Fruit fly (Drosophila melanogaster): Measurements from ENCODE around the gene CG14543.

CG14543 gene

DNA sequence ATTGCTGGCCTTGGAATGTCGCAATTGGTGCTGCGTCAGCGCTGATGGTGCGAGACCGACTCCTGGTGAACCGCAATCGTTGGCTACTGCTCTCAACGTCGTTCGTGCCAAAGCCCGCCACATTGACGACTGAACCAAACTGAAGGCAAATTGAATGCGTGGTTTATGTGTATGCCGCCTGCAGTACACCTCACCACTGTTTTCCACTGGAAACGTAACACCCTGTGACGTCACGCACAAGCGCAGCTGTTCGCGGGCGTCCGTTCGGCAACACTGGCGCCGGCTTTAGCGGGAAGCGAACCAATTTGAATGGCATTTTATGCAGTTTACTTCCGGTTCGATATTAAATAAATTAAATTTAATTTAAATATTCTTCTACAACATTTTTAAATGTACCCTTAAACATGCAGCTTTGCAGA is 1.2 kb upstream of the CG14543 start, which contains the start of gene Cmpk (continued):
- TF ChIP-seq az2 (GFP tag; optimal IDR thresholded peaks at IDR 0.05) (peak; percentile 30), CrebB (tag; optimal IDR thresholded peaks at IDR 0.05) (peak; percentile 80), Nf-YC (tag; optimal IDR thresholded peaks at IDR 0.05) (peak; percentile 57), CkIIα-i1 (GFP tag; IDR thresholded peaks at IDR 0.05) (no peak), CG16815 (GFP tag; optimal IDR thresholded peaks at IDR 0.05) (peak; percentile 13)

- TF ChIP-seq sens (GFP tag) (peak; percentile 26), trh (GFP tag; optimal IDR thresholded peaks at IDR 0.05) (no peak), sd (tag; optimal IDR thresholded peaks at IDR 0.05) (peak; percentile 88), E2f2 (GFP tag; IDR thresholded peaks at IDR 0.05) (peak; percentile 58), tll (GFP tag; optimal IDR thresholded peaks at IDR 0.05) (no peak), Nf-YB (GFP tag; optimal IDR thresholded peaks at IDR 0.05) (peak; percentile 4), crp (GFP tag; optimal IDR thresholded peaks at IDR 0.05) (peak; percentile 56 to 90), Optix (GFP tag; IDR thresholded peaks at IDR 0.05) (no peak), CG34224 (GFP tag; IDR thresholded peaks at IDR 0.05; ENCODE audit: partially characterized antibody) (no peak), MBD-R2 (GFP tag; IDR thresholded peaks at IDR 0.05) (peak; percentile 28; the same call in 1 of the 2 replicates), stwl (tag; optimal IDR thresholded peaks at IDR 0.05) (peak; percentile 26), CG17385 (GFP tag; optimal IDR thresholded peaks at IDR 0.05) (peak; percentile 95), Dp (GFP tag; optimal IDR thresholded peaks at IDR 0.05) (peak; percentile 53), lbe (GFP tag; optimal IDR thresholded peaks at IDR 0.05) (peak; percentile 44), Ets97D (GFP tag; optimal IDR thresholded peaks at IDR 0.05) (peak; percentile 41), repo (GFP tag; optimal IDR thresholded peaks at IDR 0.05) (no peak), CG4617 (GFP tag; optimal IDR thresholded peaks at IDR 0.05; ENCODE audit: borderline replicate concordance) (peak; percentile 5), MESR4 (GFP tag; optimal IDR thresholded peaks at IDR 0.05) (peak; percentile 22), CG10267 (tag; optimal IDR thresholded peaks at IDR 0.05) (peak; percentile 34), PHDP (tag; optimal IDR thresholded peaks at IDR 0.05) (no peak), Nf-YC (tag; optimal IDR thresholded peaks at IDR 0.05) (peak; percentile 16), CG1603 (tag; optimal IDR thresholded peaks at IDR 0.05) (peak; percentile 28), CG16813 (GFP tag; IDR thresholded peaks at IDR 0.05; ENCODE audit: partially characterized antibody) (no peak), pzg (GFP tag; optimal IDR thresholded peaks at IDR 0.05) (peak; percentile 41), CG12744 (GFP tag; optimal IDR thresholded peaks at IDR 0.05) (no peak), bigmax (GFP tag; optimal IDR thresholded peaks at IDR 0.05) (peak; percentile 22)
Measured at dm6 chr3R:26058066-26058465, 1.6 kb downstream of the CG14543 start, which contains the start of the genes PIG-P and Tcs6. Gene PIG-P, minus strand, starts transcription at chr3R:26058223. Gene Tcs6, minus strand, starts transcription at chr3R:26058223.

DNA sequence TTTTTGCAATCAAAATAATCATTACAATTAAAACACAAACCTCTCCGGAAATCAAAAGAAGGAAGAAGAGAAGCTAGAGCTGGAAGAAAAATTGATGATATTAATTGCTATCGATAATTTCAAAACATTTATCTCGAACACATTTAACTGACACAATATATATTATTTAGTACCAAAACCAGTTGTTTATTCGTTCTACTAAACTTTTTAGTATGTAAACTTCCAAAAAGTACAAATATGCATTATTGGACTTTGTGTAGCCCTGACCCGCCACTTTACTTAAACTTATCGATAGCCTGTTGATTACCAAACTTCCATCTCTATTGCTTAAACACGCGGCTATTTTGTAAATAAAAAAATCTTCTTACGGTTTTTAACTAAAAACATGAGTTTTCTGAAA is 2.8 kb downstream of the CG14543 start, which contains the start of the genes RpL34a and Trmt61:
RpL34a (minus strand) TSS at position 73 of the 400 bp plus-strand sequence.
Trmt61 (plus strand) TSS at position 302 of the 400 bp plus-strand sequence.
- TF ChIP-seq bcd (GFP tag; optimal IDR thresholded peaks at IDR 0.05) (peak; percentile 91), p53 (GFP tag; optimal IDR thresholded peaks at IDR 0.05) (peak; percentile 70), Fer3 (tag; optimal IDR thresholded peaks at IDR 0.05) (peak; percentile 86), unc-4 (GFP tag; IDR thresholded peaks at IDR 0.05; ENCODE audit: partially characterized antibody) (peak; percentile 93), C15 (GFP tag; IDR thresholded peaks at IDR 0.05) (no peak), H2.0 (GFP tag; IDR thresholded peaks at IDR 0.05) (no peak), Usf (GFP tag; optimal IDR thresholded peaks at IDR 0.05) (peak; percentile 24), pum (GFP tag; optimal IDR thresholded peaks at IDR 0.05) (peak; percentile 69), YL-1 (GFP tag; optimal IDR thresholded peaks at IDR 0.05) (peak; percentile 96), CG18011 (GFP tag; optimal IDR thresholded peaks at IDR 0.05) (peak; percentile 74), CG4424 (GFP tag; optimal IDR thresholded peaks at IDR 0.05) (peak; percentile 87), ato (GFP tag; IDR thresholded peaks at IDR 0.05; ENCODE audit: partially characterized antibody) (no peak), vnd (GFP tag; IDR thresholded peaks at IDR 0.05; ENCODE audit: partially characterized antibody) (peak; percentile 84), CG13624 (GFP tag; optimal IDR thresholded peaks at IDR 0.05) (peak; percentile 87), tap (tag; optimal IDR thresholded peaks at IDR 0.05) (peak; percentile 83), CG10543 (GFP tag; optimal IDR thresholded peaks at IDR 0.05) (peak; percentile 94), gsb (GFP tag; IDR thresholded peaks at IDR 0.05) (peak; percentile 64; the same call in 1 of the 2 replicates), CG15514 (GFP tag; optimal IDR thresholded peaks at IDR 0.05) (peak; percentile 91)
